Fruit fly (Drosophila melanogaster) whole organism, embryonic: ENCODE data around the gene Eig71Ej.
A peak's percentile ranks its signal among the peaks of the same experiment; 100 is the strongest.

Experiments
- ATbp ChIP-seq: fragments of 200-800 bp; sonication (Bioruptor generic); optimal IDR thresholded peaks from 2 replicates; lab custom pipeline; 2017; ENCODE audit warnings: missing biosample characterization, mild to moderate bottlenecking, missing genetic modification characterization, missing genetic modification reagents
- Abd-B ChIP-seq: fragments of 200-800 bp; sonication (Bioruptor generic); optimal IDR thresholded peaks from 2 replicates; lab custom pipeline; 2018; ENCODE audit warnings: missing biosample characterization, mild to moderate bottlenecking, missing genetic modification characterization, moderate library complexity
- Asciz ChIP-seq: fragments of 200-800 bp; sonication (Bioruptor generic); optimal IDR thresholded peaks from 2 replicates; lab custom pipeline; 2017; ENCODE audit warnings: missing biosample characterization, mild to moderate bottlenecking, missing genetic modification characterization, missing genetic modification reagents
- B-H2 ChIP-seq: fragments of 200-800 bp; sonication (Bioruptor generic); optimal IDR thresholded peaks from 2 replicates; lab custom pipeline; 2018; ENCODE audit warnings: missing biosample characterization, mild to moderate bottlenecking, missing genetic modification characterization
- CG10267 ChIP-seq: fragments of 200-800 bp; sonication (Bioruptor generic); optimal IDR thresholded peaks from 2 replicates; lab custom pipeline; 2018; ENCODE audit warnings: missing biosample characterization, mild to moderate bottlenecking, missing genetic modification characterization, moderate library complexity
- CG10321 ChIP-seq: fragments of 200-800 bp; sonication (Bioruptor generic); IDR thresholded peaks from 2 replicates; pipeline ENCODE4 v1.3.6; 2022; ENCODE audit warnings: missing biosample characterization, missing genetic modification characterization
- CG10959 ChIP-seq: fragments of 200-800 bp; sonication (Bioruptor generic); IDR thresholded peaks from 2 replicates; pipeline ENCODE4 v1.3.6; 2022; ENCODE audit warnings: missing biosample characterization, missing genetic modification characterization
- CG11560 ChIP-seq: fragments of 200-800 bp; sonication (Bioruptor generic); IDR thresholded peaks from 3 replicates; pipeline ENCODE4 v1.3.6; 2022; ENCODE audit warnings: missing biosample characterization, missing genetic modification characterization
- CG12744 ChIP-seq: fragments of 200-800 bp; sonication (Bioruptor generic); optimal IDR thresholded peaks from 2 replicates; lab custom pipeline; 2016; ENCODE audit warnings: missing biosample characterization, missing genetic modification characterization
- CG13424 ChIP-seq: fragments of 200-800 bp; sonication (Bioruptor generic); optimal IDR thresholded peaks from 2 replicates; lab custom pipeline; 2019; ENCODE audit warnings: missing biosample characterization, mild to moderate bottlenecking, missing genetic modification characterization, moderate library complexity
- CG15073 ChIP-seq: fragments of 200-800 bp; sonication (Bioruptor generic); optimal IDR thresholded peaks from 2 replicates; lab custom pipeline; 2016; ENCODE audit warnings: missing biosample characterization, missing genetic modification characterization
- CG17568 ChIP-seq: fragments of 200-800 bp; sonication (Bioruptor generic); optimal IDR thresholded peaks from 2 replicates; lab custom pipeline; 2018; ENCODE audit warnings: missing biosample characterization, mild to moderate bottlenecking, missing genetic modification characterization, moderate library complexity
- CG17912 ChIP-seq: fragments of 200-800 bp; sonication (Bioruptor generic); optimal IDR thresholded peaks from 2 replicates; lab custom pipeline; 2018; ENCODE audit warnings: missing biosample characterization, mild to moderate bottlenecking, missing genetic modification characterization
- CG32532 ChIP-seq: fragments of 200-800 bp; sonication (Bioruptor generic); IDR thresholded peaks from 2 replicates; pipeline ENCODE4 v1.3.6; 2022; ENCODE audit warnings: missing biosample characterization, missing genetic modification characterization
- CG34376 ChIP-seq: fragments of 200-800 bp; sonication (Bioruptor generic); optimal IDR thresholded peaks from 2 replicates; lab custom pipeline; 2018; ENCODE audit warnings: missing biosample characterization, mild to moderate bottlenecking, missing genetic modification characterization
- CG4282 ChIP-seq: fragments of 200-800 bp; sonication (Bioruptor generic); optimal IDR thresholded peaks from 2 replicates; lab custom pipeline; 2016; ENCODE audit warnings: missing biosample characterization, missing genetic modification characterization
- CG7786 ChIP-seq: fragments of 200-800 bp; sonication (Bioruptor generic); optimal IDR thresholded peaks from 2 replicates; lab custom pipeline; 2016; ENCODE audit warnings: missing biosample characterization, missing genetic modification characterization
- CG7928 ChIP-seq: fragments of 200-800 bp; sonication (Bioruptor generic); optimal IDR thresholded peaks from 2 replicates; lab custom pipeline; 2017; ENCODE audit warnings: missing biosample characterization, mild to moderate bottlenecking, missing genetic modification characterization
- Camta ChIP-seq: fragments of 200-800 bp; sonication (Bioruptor generic); optimal IDR thresholded peaks from 2 replicates; lab custom pipeline; 2016; ENCODE audit warnings: missing biosample characterization, missing genetic modification characterization
- Dll ChIP-seq: fragments of 200-800 bp; sonication (Bioruptor generic); IDR thresholded peaks from 4 replicates; pipeline ENCODE4 v1.3.6; 2022; ENCODE audit warnings: missing biosample characterization, missing genetic modification characterization; ENCODE audit not compliant: partially characterized antibody
- Ets97D ChIP-seq: fragments of 200-800 bp; sonication (Bioruptor generic); optimal IDR thresholded peaks from 3 replicates; lab custom pipeline; 2016; ENCODE audit warnings: missing biosample characterization, missing genetic modification characterization
- Hand ChIP-seq: fragments of 200-800 bp; sonication (Bioruptor generic); optimal IDR thresholded peaks from 2 replicates; lab custom pipeline; 2017; ENCODE audit warnings: mild to moderate bottlenecking, missing biosample characterization, missing genetic modification reagents, missing genetic modification characterization
- Lim3 ChIP-seq: fragments of 200-800 bp; sonication (Bioruptor generic); IDR thresholded peaks from 2 replicates; pipeline ENCODE4 v1.3.6; 2022; ENCODE audit warnings: missing biosample characterization, missing genetic modification characterization
- Meics ChIP-seq: fragments of 200-800 bp; sonication (Bioruptor generic); optimal IDR thresholded peaks from 2 replicates; lab custom pipeline; 2017; ENCODE audit warnings: missing biosample characterization, mild to moderate bottlenecking, missing genetic modification characterization
- Nf-YA ChIP-seq: fragments of 200-800 bp; sonication (Bioruptor generic); IDR thresholded peaks from 2 replicates; pipeline ENCODE4 v1.3.6; 2022; ENCODE audit warnings: missing biosample characterization, missing genetic modification characterization
- NfI ChIP-seq: fragments of 200-800 bp; sonication (Bioruptor generic); optimal IDR thresholded peaks from 3 replicates; lab custom pipeline; 2018; ENCODE audit warnings: missing biosample characterization, mild to moderate bottlenecking, missing genetic modification characterization, moderate library complexity
- Opbp ChIP-seq: fragments of 200-800 bp; sonication (Bioruptor generic); IDR thresholded peaks from 3 replicates; pipeline ENCODE4 v1.3.6; 2022; ENCODE audit warnings: missing biosample characterization, missing genetic modification characterization; ENCODE audit not compliant: partially characterized antibody
- Pdp1 ChIP-seq, 2 experiments: fragments of 200-800 bp; sonication (Bioruptor generic); optimal IDR thresholded peaks; 3 replicates each; lab custom pipeline; 2016; ENCODE audit warnings: missing biosample characterization in 2 of 2, missing genetic modification characterization in 2 of 2, mild to moderate bottlenecking in 1 of 2, moderate library complexity in 1 of 2
- Rfx ChIP-seq: fragments of 200-800 bp; sonication (Bioruptor generic); IDR thresholded peaks from 2 replicates; pipeline ENCODE4 v1.3.6; 2022; ENCODE audit warnings: missing biosample characterization, missing genetic modification characterization
- Side ChIP-seq: fragments of 200-800 bp; sonication (Bioruptor generic); optimal IDR thresholded peaks from 2 replicates; lab custom pipeline; 2016; ENCODE audit warnings: missing biosample characterization, missing genetic modification characterization
- Sox102F ChIP-seq: fragments of 200-800 bp; sonication (Bioruptor generic); optimal IDR thresholded peaks from 2 replicates; lab custom pipeline; 2018; ENCODE audit warnings: missing biosample characterization, mild to moderate bottlenecking, missing genetic modification characterization, moderate library complexity
- chm ChIP-seq: fragments of 200-800 bp; sonication (Bioruptor generic); IDR thresholded peaks from 2 replicates; pipeline ENCODE4 v1.3.6; 2022; ENCODE audit warnings: missing biosample characterization, missing genetic modification characterization
- croc ChIP-seq: fragments of 200-800 bp; sonication (Bioruptor generic); conservative IDR thresholded peaks from 3 replicates; pipeline ENCODE4 v1.3.6; 2022; ENCODE audit warnings: missing biosample characterization, missing genetic modification characterization
- dmrt11E ChIP-seq: fragments of 200-800 bp; sonication (Bioruptor generic); optimal IDR thresholded peaks from 3 replicates; lab custom pipeline; 2018; ENCODE audit warnings: missing biosample characterization, mild to moderate bottlenecking, missing genetic modification characterization, moderate library complexity
- ewg ChIP-seq: fragments of 200-800 bp; sonication (Bioruptor generic); optimal IDR thresholded peaks from 3 replicates; lab custom pipeline; 2017; ENCODE audit warnings: mild to moderate bottlenecking, missing biosample characterization, missing genetic modification reagents, missing genetic modification characterization
- grau ChIP-seq: fragments of 200-800 bp; optimal IDR thresholded peaks from 3 replicates; lab custom pipeline; 2019; ENCODE audit warnings: missing biosample characterization, mild to moderate bottlenecking, missing genetic modification characterization, moderate library complexity
- hth ChIP-seq: fragments of >200 bp; optimal IDR thresholded peaks from 2 replicates; lab custom pipeline; 2017; ENCODE audit warnings: inconsistent platforms
- insv ChIP-seq, 2 experiments: fragments of 200-800 bp; sonication (Bioruptor generic); optimal IDR thresholded peaks; 3 replicates each; lab custom pipeline; 2016 to 2018; ENCODE audit warnings: missing biosample characterization in 2 of 2, missing genetic modification characterization in 2 of 2
- inv ChIP-seq: fragments of 200-800 bp; sonication (Bioruptor generic); IDR thresholded peaks from 2 replicates; pipeline ENCODE4 v1.3.6; 2022; ENCODE audit warnings: missing biosample characterization, missing genetic modification characterization; ENCODE audit not compliant: partially characterized antibody
- jumu ChIP-seq: fragments of 200-800 bp; sonication (Bioruptor generic); optimal IDR thresholded peaks from 3 replicates; lab custom pipeline; 2016; ENCODE audit warnings: missing biosample characterization, missing genetic modification characterization
- ken ChIP-seq: fragments of 200-800 bp; sonication (Bioruptor generic); IDR thresholded peaks from 3 replicates; pipeline ENCODE4 v1.3.6; 2022; ENCODE audit warnings: missing biosample characterization, missing genetic modification characterization
- lab ChIP-seq: fragments of 200-800 bp; sonication (Bioruptor generic); optimal IDR thresholded peaks from 3 replicates; lab custom pipeline; 2017; ENCODE audit warnings: missing biosample characterization, missing genetic modification characterization, mild to moderate bottlenecking, moderate library complexity, missing genetic modification reagents
- lola ChIP-seq, 3 experiments: fragments of >200 bp in 2 of 3; fragments of 200-800 bp in 1 of 3; sonication (Bioruptor generic) in 1 of 3; optimal IDR thresholded peaks; 2 replicates each; lab custom pipeline; 2017 to 2019; ENCODE audit warnings: missing biosample characterization in 3 of 3, missing genetic modification characterization in 3 of 3, mild to moderate bottlenecking in 1 of 3, moderate library complexity in 1 of 3
- nau ChIP-seq: fragments of 200-800 bp; sonication (Bioruptor generic); optimal IDR thresholded peaks from 3 replicates; lab custom pipeline; 2017; ENCODE audit warnings: missing biosample characterization, mild to moderate bottlenecking, missing genetic modification characterization, missing genetic modification reagents
- pb ChIP-seq: fragments of 200-800 bp; sonication (Bioruptor generic); optimal IDR thresholded peaks from 3 replicates; lab custom pipeline; 2016; ENCODE audit warnings: missing biosample characterization, missing genetic modification characterization
- ranshi ChIP-seq: fragments of 200-800 bp; sonication (Bioruptor generic); IDR thresholded peaks from 2 replicates; pipeline ENCODE4 v1.3.6; 2022; ENCODE audit warnings: missing biosample characterization, missing genetic modification characterization
- repo ChIP-seq: fragments of 200-800 bp; sonication (Bioruptor generic); optimal IDR thresholded peaks from 2 replicates; lab custom pipeline; 2016; ENCODE audit warnings: missing biosample characterization, missing genetic modification characterization
- sqz ChIP-seq: fragments of 200-800 bp; sonication (Bioruptor generic); optimal IDR thresholded peaks from 3 replicates; lab custom pipeline; 2018; ENCODE audit warnings: missing biosample characterization, mild to moderate bottlenecking, missing genetic modification characterization
- stwl ChIP-seq: fragments of 200-800 bp; sonication (Bioruptor generic); optimal IDR thresholded peaks from 3 replicates; lab custom pipeline; 2018; ENCODE audit warnings: missing biosample characterization, mild to moderate bottlenecking, missing genetic modification characterization, moderate library complexity
- sug ChIP-seq: fragments of 200-800 bp; optimal IDR thresholded peaks from 2 replicates; lab custom pipeline; 2019; ENCODE audit warnings: missing biosample characterization, mild to moderate bottlenecking, missing genetic modification characterization, moderate library complexity
- trem ChIP-seq: fragments of 200-800 bp; optimal IDR thresholded peaks from 3 replicates; lab custom pipeline; 2019; ENCODE audit warnings: missing biosample characterization, mild to moderate bottlenecking, missing genetic modification characterization, moderate library complexity
- usp ChIP-seq: fragments of >200 bp; optimal IDR thresholded peaks from 2 replicates; lab custom pipeline; 2017; ENCODE audit warnings: missing biosample characterization, missing genetic modification characterization

Gene Eig71Ej

dm6 chr3L:15636978-15637377 lies 23.8 kb downstream of the Eig71Ej start (continued):
- TF ChIP-seq repo (GFP tag; lab: Kevin White, UChicago) (no peak), ken (GFP tag; lab: Robert Waterston, UW) (no peak), Nf-YA (GFP tag; lab: Robert Waterston, UW) (no peak), pb (no peak), jumu (no peak), ranshi (GFP tag; lab: Robert Waterston, UW) (no peak), CG10267 (tag; lab: Kevin White, UChicago) (peak; percentile 4), CG13424 (no peak), CG32532 (no peak), chm (GFP tag; lab: Robert Waterston, UW) (no peak), ATbp (no peak), Ets97D (GFP tag; lab: Kevin White, UChicago) (peak; percentile 67), CG7786 (GFP tag; lab: Kevin White, UChicago) (no peak), insv (GFP tag; optimal IDR thresholded peaks at IDR 0.05; lab: Kevin White, UChicago) (peak; percentile 65 to 96), nau (GFP tag; lab: Kevin White, UChicago) (no peak), croc (GFP tag; lab: Robert Waterston, UW) (no peak), NfI (peak; percentile 23), inv (GFP tag; lab: Robert Waterston, UW) (no peak), CG15073 (no peak), Lim3 (no peak), CG10959 (GFP tag; lab: Robert Waterston, UW) (no peak), Side (no peak), trem (tag; lab: Kevin White, UChicago) (no peak), CG17912 (GFP tag; lab: Kevin White, UChicago) (no peak), CG7928 (GFP tag; lab: Kevin White, UChicago) (no peak), dmrt11E (tag; lab: Kevin White, UChicago) (peak; percentile 20), CG4282 (GFP tag; lab: Kevin White, UChicago) (no peak), stwl (tag; lab: Kevin White, UChicago) (peak; percentile 77), Hand (GFP tag; lab: Kevin White, UChicago) (no peak), CG11560 (tag; lab: Robert Waterston, UW) (no peak), Opbp (GFP tag; lab: Robert Waterston, UW) (peak; percentile 31; the same call in 1 of the 3 replicates), Rfx (GFP tag; lab: Robert Waterston, UW) (no peak), Dll (0 out of 4 replicates have a peak, but pooled peaks have one; percentile 21), Sox102F (GFP tag; lab: Kevin White, UChicago) (no peak), sqz (peak; percentile 35), ewg (GFP tag; lab: Kevin White, UChicago) (peak; percentile 29), hth (lab: Kevin White, UChicago) (no peak), grau (tag; lab: Kevin White, UChicago) (peak; percentile 20), Abd-B (GFP tag; lab: Kevin White, UChicago) (no peak), lola (GFP tag; optimal IDR thresholded peaks at IDR 0.05; lab: Kevin White, UChicago) (no peak)

- TF ChIP-seq CG10321 (GFP tag; lab: Robert Waterston, UW) = 0 out of 2 replicates have a peak, but pooled peaks have one; percentile 21
- no peak for TF ChIP-seq chm (GFP tag; lab: Robert Waterston, UW)
- TF ChIP-seq Camta (GFP tag; lab: Kevin White, UChicago) = peak; percentile 9
- TF ChIP-seq Meics (GFP tag; lab: Kevin White, UChicago) = no peak
- peak in 1 of 2 experiments; percentile 14 for TF ChIP-seq Pdp1 (GFP tag; optimal IDR thresholded peaks at IDR 0.05; lab: Kevin White, UChicago)
- no peak for TF ChIP-seq usp (GFP tag; lab: Kevin White, UChicago)
- TF ChIP-seq CG12744 (GFP tag; lab: Kevin White, UChicago) = no peak
- no peak for TF ChIP-seq B-H2
- peak; percentile 3 for TF ChIP-seq Asciz (GFP tag; lab: Kevin White, UChicago)
- TF ChIP-seq sug (tag; lab: Kevin White, UChicago) = peak; percentile 65
- TF ChIP-seq lab (GFP tag; lab: Kevin White, UChicago) = peak; percentile 29
- peak; percentile 45 for TF ChIP-seq CG34376 (GFP tag; lab: Kevin White, UChicago)
- no peak for TF ChIP-seq trem (tag; lab: Kevin White, UChicago)
- no peak for TF ChIP-seq CG17568 (GFP tag; lab: Kevin White, UChicago)
Measured at dm6 chr3L:15636359-15636758, 24.5 kb downstream of the Eig71Ej start.
